Worm (Caenorhabditis elegans) whole organism, L4 larva: Measurements from ENCODE around the gene nep-17.

Experiments
- F37D6.2 ChIP-seq: sonication (generic microtip); optimal IDR thresholded peaks from 2 replicates; lab custom pipeline; 2016; ENCODE audit warnings: mild to moderate bottlenecking, missing genetic modification characterization, missing compliant biosample characterization
- T20F7.1 ChIP-seq: fragments of 200-800 bp; sonication (Bioruptor generic); optimal IDR thresholded peaks from 2 replicates; lab custom pipeline; 2018; ENCODE audit warnings: mild to moderate bottlenecking, missing genetic modification characterization, missing compliant biosample characterization
- Y105C5A.15 ChIP-seq: fragments of 200-800 bp; sonication (Bioruptor generic); IDR thresholded peaks from 2 replicates; pipeline ENCODE4 v1.3.6; 2022; ENCODE audit warnings: missing genetic modification characterization, missing compliant biosample characterization
- Y75B8A.6 ChIP-seq: fragments of 200-800 bp; sonication (Bioruptor generic); IDR thresholded peaks from 2 replicates; pipeline ENCODE4 v1.3.6; 2022; ENCODE audit warnings: missing genetic modification reagents, missing genetic modification characterization, missing compliant biosample characterization
- aha-1 ChIP-seq: fragments of 150-350 bp; peaks from one replicate; lab custom pipeline; 2014; ENCODE audit warnings: missing biosample characterization, missing genetic modification characterization
- attf-4 ChIP-seq: sonication (generic microtip); optimal IDR thresholded peaks from 3 replicates; lab custom pipeline; 2017; ENCODE audit warnings: missing biosample characterization, missing genetic modification characterization
- ceh-20 ChIP-seq: fragments of 200-800 bp; sonication (Bioruptor generic); IDR thresholded peaks from 2 replicates; pipeline ENCODE4 v1.3.6; 2022; ENCODE audit warnings: missing genetic modification reagents, missing genetic modification characterization, missing compliant biosample characterization
- ces-1 ChIP-seq: fragments of 150-350 bp; sonication (generic microtip); optimal IDR thresholded peaks from 4 replicates; lab custom pipeline; 2014; ENCODE audit warnings: missing biosample characterization, missing genetic modification reagents, missing genetic modification characterization
- daf-16 ChIP-seq, 3 experiments: sonication (generic microtip); optimal IDR thresholded peaks; 2 replicates each; lab custom pipeline; 2016 to 2017; ENCODE audit warnings: missing genetic modification characterization in 3 of 3, missing genetic modification reagents in 3 of 3, mild to moderate bottlenecking in 2 of 3, missing compliant biosample characterization in 2 of 3, missing biosample characterization in 1 of 3, moderate library complexity in 1 of 3
- daf-8 ChIP-seq: fragments of 200-800 bp; sonication (Bioruptor generic); IDR thresholded peaks from 2 replicates; pipeline ENCODE4 v1.3.6; 2022; ENCODE audit warnings: missing genetic modification characterization, missing compliant biosample characterization
- dmd-6 ChIP-seq: fragments of 200-800 bp; sonication (Bioruptor generic); IDR thresholded peaks from 2 replicates; pipeline ENCODE4 v1.3.6; 2022; ENCODE audit warnings: missing genetic modification reagents, missing genetic modification characterization, missing compliant biosample characterization
- dpl-1 ChIP-seq: fragments of 150-350 bp; optimal IDR thresholded peaks from 2 replicates; lab custom pipeline; 2014; ENCODE audit warnings: missing biosample characterization, missing genetic modification reagents, missing genetic modification characterization
- dve-1 ChIP-seq: sonication (generic microtip); optimal IDR thresholded peaks from 2 replicates; lab custom pipeline; 2017; ENCODE audit warnings: antibody characterized with exemption, mild to moderate bottlenecking, missing genetic modification characterization, missing compliant biosample characterization; ENCODE audit not compliant: insufficient read depth
- egl-27 ChIP-seq: sonication (generic microtip); optimal IDR thresholded peaks from 3 replicates; lab custom pipeline; 2017; ENCODE audit warnings: missing biosample characterization, missing genetic modification reagents, missing genetic modification characterization
- egl-43 ChIP-seq: fragments of 200-800 bp; sonication (Bioruptor generic); IDR thresholded peaks from 2 replicates; pipeline ENCODE4 v1.3.6; 2022; ENCODE audit warnings: missing genetic modification reagents, missing genetic modification characterization, missing compliant biosample characterization
- gei-8 ChIP-seq: fragments of 200-800 bp; sonication (Bioruptor generic); optimal IDR thresholded peaks from 2 replicates; lab custom pipeline; 2018; ENCODE audit warnings: mild to moderate bottlenecking, missing genetic modification characterization, missing compliant biosample characterization
- hlh-11 ChIP-seq: fragments of 200-800 bp; sonication (Bioruptor generic); optimal IDR thresholded peaks from 2 replicates; lab custom pipeline; 2018; ENCODE audit warnings: mild to moderate bottlenecking, missing genetic modification characterization, missing compliant biosample characterization
- hmg-1.1 ChIP-seq: fragments of 200-800 bp; sonication (Bioruptor generic); IDR thresholded peaks from 2 replicates; pipeline ENCODE4 v1.3.6; 2022; ENCODE audit warnings: missing genetic modification reagents, missing genetic modification characterization, missing compliant biosample characterization
- lin-29 ChIP-seq: fragments of 200-800 bp; sonication (Bioruptor generic); IDR thresholded peaks from 2 replicates; pipeline ENCODE4 v1.3.6; 2022; ENCODE audit warnings: missing genetic modification reagents, missing genetic modification characterization, missing compliant biosample characterization
- lir-3 ChIP-seq: sonication (generic microtip); optimal IDR thresholded peaks from 2 replicates; lab custom pipeline; 2016; ENCODE audit warnings: mild to moderate bottlenecking, missing genetic modification characterization, missing compliant biosample characterization
- mdl-1 ChIP-seq, 2 experiments: fragments of 150-350 bp in 1 of 2; sonication (generic microtip) in 1 of 2; optimal IDR thresholded peaks; 2 replicates each; lab custom pipeline; 2014 to 2017; ENCODE audit warnings: missing biosample characterization in 2 of 2, missing genetic modification characterization in 2 of 2
- mdt-29 ChIP-seq: fragments of 200-800 bp; sonication (Bioruptor generic); IDR thresholded peaks from 2 replicates; pipeline ENCODE4 v1.3.6; 2022; ENCODE audit warnings: missing genetic modification reagents, missing genetic modification characterization, missing compliant biosample characterization
- mes-2 ChIP-seq: sonication (generic microtip); optimal IDR thresholded peaks from 2 replicates; lab custom pipeline; 2016; ENCODE audit warnings: missing genotype, mild to moderate bottlenecking, missing genetic modification characterization, missing compliant biosample characterization; ENCODE audit not compliant: poor library complexity, severe bottlenecking
- mxl-3 ChIP-seq: fragments of 200-800 bp; sonication (Bioruptor generic); optimal IDR thresholded peaks from 2 replicates; lab custom pipeline; 2018; ENCODE audit warnings: mild to moderate bottlenecking, missing genetic modification characterization, missing compliant biosample characterization
- nhr-11 ChIP-seq: fragments of 150-350 bp; optimal IDR thresholded peaks from 2 replicates; lab custom pipeline; 2014; ENCODE audit warnings: missing biosample characterization, missing genetic modification characterization
- nhr-25 ChIP-seq: sonication (generic microtip); optimal IDR thresholded peaks from 2 replicates; lab custom pipeline; 2017; ENCODE audit warnings: missing genetic modification characterization, mild to moderate bottlenecking, missing compliant biosample characterization, antibody characterized with exemption, moderate library complexity, borderline replicate concordance; ENCODE audit not compliant: insufficient read depth
- nhr-28 ChIP-seq: fragments of 150-350 bp; optimal IDR thresholded peaks from 2 replicates; lab custom pipeline; 2014; ENCODE audit warnings: missing biosample characterization, missing genetic modification characterization
- nhr-42 ChIP-seq: fragments of 200-800 bp; sonication (Bioruptor generic); IDR thresholded peaks from 2 replicates; pipeline ENCODE4 v1.3.6; 2022; ENCODE audit warnings: missing genetic modification characterization, missing compliant biosample characterization
- nhr-48 ChIP-seq: sonication (generic microtip); optimal IDR thresholded peaks from 2 replicates; lab custom pipeline; 2016; ENCODE audit warnings: mild to moderate bottlenecking, missing genetic modification characterization, missing compliant biosample characterization
- nhr-6 ChIP-seq: fragments of 150-350 bp; optimal IDR thresholded peaks from 2 replicates; lab custom pipeline; 2014; ENCODE audit warnings: missing biosample characterization, missing genetic modification characterization
- nhr-77 ChIP-seq: fragments of 150-350 bp; optimal IDR thresholded peaks from 2 replicates; lab custom pipeline; 2014; ENCODE audit warnings: missing biosample characterization, missing genetic modification characterization
- pha-4 ChIP-seq, 2 experiments: fragments of 150-350 bp in 1 of 2; fragments of 200-800 bp in 1 of 2; sonication (Bioruptor generic) in 1 of 2; IDR thresholded peaks in 1 of 2; optimal IDR thresholded peaks in 1 of 2; 2 replicates each; pipeline versions ENCODE4 v1.3.6 to Lab custom; 2014 to 2022; ENCODE audit warnings: missing genetic modification characterization in 2 of 2, missing genetic modification reagents in 2 of 2, missing biosample characterization in 1 of 2, missing compliant biosample characterization in 1 of 2
- php-3 ChIP-seq: fragments of 200-800 bp; sonication (Bioruptor generic); IDR thresholded peaks from 2 replicates; pipeline ENCODE4 v1.3.6; 2022; ENCODE audit warnings: missing genetic modification reagents, missing genetic modification characterization, missing compliant biosample characterization
- pqm-1 ChIP-seq: sonication (generic microtip); optimal IDR thresholded peaks from 2 replicates; lab custom pipeline; 2017; ENCODE audit warnings: missing biosample characterization, missing genetic modification characterization
- saeg-2 ChIP-seq: fragments of 200-800 bp; sonication (Bioruptor generic); IDR thresholded peaks from 2 replicates; pipeline ENCODE4 v1.3.6; 2022; ENCODE audit warnings: missing genetic modification reagents, missing genetic modification characterization, missing compliant biosample characterization
- sdz-12 ChIP-seq: fragments of 200-800 bp; sonication (Bioruptor generic); optimal IDR thresholded peaks from 2 replicates; lab custom pipeline; 2018; ENCODE audit warnings: mild to moderate bottlenecking, missing genetic modification characterization, missing compliant biosample characterization
- spr-1 ChIP-seq: sonication (generic microtip); optimal IDR thresholded peaks from 2 replicates; lab custom pipeline; 2016; ENCODE audit warnings: mild to moderate bottlenecking, missing genetic modification characterization, missing compliant biosample characterization
- tag-97 ChIP-seq: fragments of 200-800 bp; sonication (Bioruptor generic); IDR thresholded peaks from 2 replicates; pipeline ENCODE4 v1.3.6; 2022; ENCODE audit warnings: missing genetic modification characterization, missing compliant biosample characterization
- tra-1 ChIP-seq: fragments of 200-800 bp; sonication (Bioruptor generic); IDR thresholded peaks from 2 replicates; pipeline ENCODE4 v1.3.6; 2022; ENCODE audit warnings: missing genetic modification reagents, missing genetic modification characterization, missing compliant biosample characterization
- unc-62 ChIP-seq, 3 experiments: fragments of 150-350 bp in 1 of 3; sonication (generic microtip); optimal IDR thresholded peaks in 2 of 3; peaks in 1 of 3; 1 replicate in 1 of 3; 2 replicates in 2 of 3; lab custom pipeline; 2014 to 2017; ENCODE audit warnings: missing biosample characterization in 3 of 3, missing genetic modification characterization in 3 of 3, missing genetic modification reagents in 3 of 3, missing genotype in 1 of 3
- vab-7 ChIP-seq: fragments of 200-800 bp; sonication (Bioruptor generic); IDR thresholded peaks from 2 replicates; pipeline ENCODE4 v1.3.6; 2022; ENCODE audit warnings: missing genetic modification reagents, missing genetic modification characterization, missing compliant biosample characterization
- zfp-2 ChIP-seq: sonication (generic microtip); optimal IDR thresholded peaks from 2 replicates; lab custom pipeline; 2016; ENCODE audit warnings: mild to moderate bottlenecking, missing genetic modification characterization, missing compliant biosample characterization
- zfp-3 ChIP-seq: fragments of 200-800 bp; sonication (Bioruptor generic); conservative IDR thresholded peaks from 2 replicates; pipeline ENCODE4 v1.3.6; 2022; ENCODE audit warnings: missing genetic modification reagents, missing genetic modification characterization, missing compliant biosample characterization
- ztf-11 ChIP-seq: fragments of 150-350 bp; optimal IDR thresholded peaks from 2 replicates; lab custom pipeline; 2014; ENCODE audit warnings: missing biosample characterization, missing genetic modification characterization
- ztf-7 ChIP-seq: fragments of 150-350 bp; optimal IDR thresholded peaks from 2 replicates; lab custom pipeline; 2014; ENCODE audit warnings: missing biosample characterization, missing genetic modification characterization

The nep-17 gene

ce11 chrII:13461604-13462375 is 45.8 kb upstream of the nep-17 start (continued):
- TF ChIP-seq mxl-3 (GFP tag; lab: Kevin White, UChicago) = peak; percentile 81
- 0 out of 2 replicates have a peak, but pooled peaks have one; percentile 40 for TF ChIP-seq mdt-29 (GFP tag; lab: Robert Waterston, UW)
- no peak for TF ChIP-seq zfp-2 (tag; lab: Kevin White, UChicago)
- TF ChIP-seq spr-1 (tag; lab: Kevin White, UChicago) = peak; percentile 38
- TF ChIP-seq saeg-2 (GFP tag; lab: Robert Waterston, UW) = peak; percentile 75; the same call in 1 of the 2 replicates
- peak; percentile 25 for TF ChIP-seq dpl-1
- TF ChIP-seq nhr-48 (tag; lab: Kevin White, UChicago) = peak; percentile 99
- TF ChIP-seq egl-27 (tag; lab: Kevin White, UChicago) = no peak
- no peak for TF ChIP-seq ztf-11 (tag; lab: Kevin White, UChicago)
- TF ChIP-seq php-3 = peak; percentile 67
- peak; percentile 34 for TF ChIP-seq mes-2 (tag; lab: Kevin White, UChicago)
- TF ChIP-seq dve-1 = peak; percentile 95
- peak; percentile 72 for TF ChIP-seq T20F7.1 (GFP tag; lab: Kevin White, UChicago)
- TF ChIP-seq hlh-11 (tag; lab: Kevin White, UChicago) = peak; percentile 98
- peak; percentile 89 for TF ChIP-seq nhr-28 (tag; lab: Kevin White, UChicago)
- TF ChIP-seq tra-1 (GFP tag; lab: Robert Waterston, UW) = peak; percentile 83
- TF ChIP-seq vab-7 (GFP tag; lab: Robert Waterston, UW) = no peak

- TF ChIP-seq daf-16 (GFP tag; optimal IDR thresholded peaks at IDR 0.05; lab: Kevin White, UChicago) (no peak), daf-16 (tag; optimal IDR thresholded peaks at IDR 0.05; lab: Kevin White, UChicago) (peak; percentile 100), unc-62 (GFP tag; optimal IDR thresholded peaks at IDR 0.05 in 1 of 2; lab: Kevin White, UChicago) (peak in 1 of 2 experiments; percentile 71), unc-62 (tag; optimal IDR thresholded peaks at IDR 0.05; lab: Kevin White, UChicago) (no peak), nhr-77 (tag; lab: Kevin White, UChicago) (peak; percentile 73), attf-4 (tag; lab: Kevin White, UChicago) (no peak), nhr-11 (tag; lab: Kevin White, UChicago) (no peak), Y75B8A.6 (GFP tag; lab: Robert Waterston, UW) (no peak), php-3 (peak; percentile 62; the same call in 1 of the 2 replicates), daf-8 (GFP tag; lab: Robert Waterston, UW) (no peak), dve-1 (peak; percentile 86), ceh-20 (GFP tag; lab: Robert Waterston, UW) (no peak), dmd-6 (GFP tag; lab: Robert Waterston, UW) (peak; percentile 55), sdz-12 (GFP tag; lab: Kevin White, UChicago) (no peak), ztf-7 (tag; lab: Kevin White, UChicago) (no peak), gei-8 (GFP tag; lab: Kevin White, UChicago) (no peak), aha-1 (tag; lab: Kevin White, UChicago) (peak; percentile 95), nhr-25 (tag; lab: Kevin White, UChicago) (no peak), lin-29 (GFP tag; lab: Robert Waterston, UW) (no peak), tag-97 (GFP tag; lab: Robert Waterston, UW) (no peak), ces-1 (no peak), F37D6.2 (no peak), pqm-1 (tag; lab: Kevin White, UChicago) (peak; percentile 74), lir-3 (no peak), egl-43 (GFP tag; lab: Robert Waterston, UW) (no peak), nhr-42 (GFP tag; lab: Robert Waterston, UW) (no peak), nhr-48 (tag; lab: Kevin White, UChicago) (peak; percentile 64), pha-4 (GFP tag; IDR thresholded peaks at IDR 0.05; lab: Robert Waterston, UW) (no peak), pha-4 (tag; optimal IDR thresholded peaks at IDR 0.05; lab: Kevin White, UChicago) (peak; percentile 26), nhr-6 (tag; lab: Kevin White, UChicago) (peak; percentile 55), hmg-1.1 (no peak), mxl-3 (GFP tag; lab: Kevin White, UChicago) (peak; percentile 27), zfp-3 (GFP tag; lab: Robert Waterston, UW) (no peak), Y105C5A.15 (GFP tag; lab: Robert Waterston, UW) (no peak), mdl-1 (tag; optimal IDR thresholded peaks at IDR 0.05; lab: Kevin White, UChicago) (peak in 1 of 2 experiments; percentile 56), spr-1 (tag; lab: Kevin White, UChicago) (no peak)
Observed at ce11 chrII:13465381-13465838, 42.2 kb upstream of the nep-17 start.
